Fruit fly (Drosophila melanogaster) whole organism, embryonic: ENCODE measurements around the gene Mtp.
A peak's percentile ranks its signal among the peaks of the same experiment; 100 is the strongest.

ENCODE experiments used
- CG10321 ChIP-seq: fragments of 200-800 bp; sonication (Bioruptor generic); IDR thresholded peaks from 2 replicates; pipeline ENCODE4 v1.3.6; 2022; ENCODE audit warnings: missing biosample characterization, missing genetic modification characterization
- CG10543 ChIP-seq: fragments of 200-800 bp; sonication (Bioruptor generic); optimal IDR thresholded peaks from 3 replicates; lab custom pipeline; 2017; ENCODE audit warnings: missing biosample characterization, mild to moderate bottlenecking, missing genetic modification characterization, moderate library complexity
- CG10654 ChIP-seq: fragments of 200-800 bp; sonication (Bioruptor generic); optimal IDR thresholded peaks from 2 replicates; lab custom pipeline; 2016; ENCODE audit warnings: missing biosample characterization, missing genetic modification characterization
- CG11695 ChIP-seq: fragments of 200-800 bp; sonication (Bioruptor generic); IDR thresholded peaks from 3 replicates; pipeline ENCODE4 v1.3.6; 2022; ENCODE audit warnings: missing biosample characterization, missing genetic modification characterization
- CG11696 ChIP-seq: fragments of 200-800 bp; sonication (Bioruptor generic); IDR thresholded peaks from 2 replicates; pipeline ENCODE4 v1.3.6; 2022; ENCODE audit warnings: missing biosample characterization, missing genetic modification characterization
- CG12299 ChIP-seq: fragments of 200-800 bp; sonication (Bioruptor generic); optimal IDR thresholded peaks from 2 replicates; lab custom pipeline; 2018; ENCODE audit warnings: missing biosample characterization, mild to moderate bottlenecking, missing genetic modification characterization
- CG12769 ChIP-seq: fragments of 200-800 bp; sonication (Bioruptor generic); optimal IDR thresholded peaks from 2 replicates; lab custom pipeline; 2019; ENCODE audit warnings: missing biosample characterization, mild to moderate bottlenecking, missing genetic modification characterization, moderate library complexity
- CG13296 ChIP-seq: fragments of 200-800 bp; sonication (Bioruptor generic); optimal IDR thresholded peaks from 3 replicates; lab custom pipeline; 2018; ENCODE audit warnings: missing biosample characterization, mild to moderate bottlenecking, missing genetic modification characterization
- CG15269 ChIP-seq: fragments of 200-800 bp; sonication (Bioruptor generic); optimal IDR thresholded peaks from 2 replicates; lab custom pipeline; 2018; ENCODE audit warnings: missing biosample characterization, mild to moderate bottlenecking, missing genetic modification characterization, moderate library complexity
- CG15601 ChIP-seq: fragments of 200-800 bp; sonication (Bioruptor generic); optimal IDR thresholded peaks from 3 replicates; lab custom pipeline; 2019; ENCODE audit warnings: missing biosample characterization, mild to moderate bottlenecking, missing genetic modification characterization, moderate library complexity
- CG2678 ChIP-seq: fragments of 200-800 bp; sonication (Bioruptor generic); optimal IDR thresholded peaks from 3 replicates; lab custom pipeline; 2019; ENCODE audit warnings: missing biosample characterization, mild to moderate bottlenecking, missing genetic modification characterization, moderate library complexity
- CG2889 ChIP-seq: fragments of 200-800 bp; sonication (Bioruptor generic); IDR thresholded peaks from 3 replicates; pipeline ENCODE4 v1.3.6; 2022; ENCODE audit warnings: missing biosample characterization, missing genetic modification characterization
- CG3281 ChIP-seq: fragments of 200-800 bp; sonication (Bioruptor generic); optimal IDR thresholded peaks from 3 replicates; lab custom pipeline; 2017; ENCODE audit warnings: missing biosample characterization, mild to moderate bottlenecking, missing genetic modification characterization
- CG42726 ChIP-seq: fragments of 200-800 bp; sonication (Bioruptor generic); IDR thresholded peaks from 2 replicates; pipeline ENCODE4 v1.3.6; 2022; ENCODE audit warnings: missing biosample characterization, missing genetic modification characterization; ENCODE audit not compliant: partially characterized antibody
- CG4854 ChIP-seq: fragments of 200-800 bp; sonication (Bioruptor generic); optimal IDR thresholded peaks from 2 replicates; lab custom pipeline; 2016; ENCODE audit warnings: missing biosample characterization, missing genetic modification characterization, inconsistent platforms
- CG6791 ChIP-seq: fragments of 200-800 bp; sonication (Bioruptor generic); IDR thresholded peaks from 3 replicates; pipeline ENCODE4 v1.3.6; 2022; ENCODE audit warnings: missing biosample characterization, missing genetic modification characterization; ENCODE audit not compliant: partially characterized antibody
- CG6813 ChIP-seq: fragments of 200-800 bp; sonication (Bioruptor generic); optimal IDR thresholded peaks from 2 replicates; lab custom pipeline; 2017; ENCODE audit warnings: missing biosample characterization, missing genetic modification characterization, mild to moderate bottlenecking, moderate library complexity, missing genetic modification reagents
- CG7271 ChIP-seq: fragments of 200-800 bp; sonication (Bioruptor generic); optimal IDR thresholded peaks from 2 replicates; lab custom pipeline; 2018; ENCODE audit warnings: missing biosample characterization, mild to moderate bottlenecking, missing genetic modification characterization, moderate library complexity
- CG8290 ChIP-seq, 3 experiments: fragments of 200-800 bp; sonication (Bioruptor generic); optimal IDR thresholded peaks; 2 replicates each; lab custom pipeline; 2016 to 2019; ENCODE audit warnings: missing biosample characterization in 3 of 3, missing genetic modification characterization in 3 of 3, mild to moderate bottlenecking in 2 of 3, moderate library complexity in 1 of 3
- Deaf1 ChIP-seq: fragments of 200-800 bp; optimal IDR thresholded peaks from 3 replicates; lab custom pipeline; 2019; ENCODE audit warnings: missing biosample characterization, mild to moderate bottlenecking, missing genetic modification characterization, moderate library complexity
- Dfd ChIP-seq, 2 experiments: fragments of >200 bp; optimal IDR thresholded peaks; 2 replicates each; lab custom pipeline; 2017; ENCODE audit warnings: missing biosample characterization in 2 of 2, missing genetic modification characterization in 2 of 2
- Dp ChIP-seq: fragments of 200-800 bp; sonication (Bioruptor generic); optimal IDR thresholded peaks from 2 replicates; lab custom pipeline; 2018; ENCODE audit warnings: missing biosample characterization, mild to moderate bottlenecking, missing genetic modification characterization, moderate library complexity
- Drgx ChIP-seq: fragments of 200-800 bp; sonication (Bioruptor generic); IDR thresholded peaks from 2 replicates; pipeline ENCODE4 v1.3.6; 2022; ENCODE audit warnings: missing biosample characterization, missing genetic modification characterization
- E2f1 ChIP-seq: fragments of 200-800 bp; sonication (Bioruptor generic); IDR thresholded peaks from 2 replicates; pipeline ENCODE4 v1.3.6; 2022; ENCODE audit warnings: missing biosample characterization, missing genetic modification characterization
- ERR ChIP-seq: fragments of 200-800 bp; sonication (Bioruptor generic); optimal IDR thresholded peaks from 2 replicates; lab custom pipeline; 2016; ENCODE audit warnings: missing biosample characterization, missing genetic modification characterization
- Ets65A ChIP-seq: fragments of 200-800 bp; sonication (Bioruptor generic); peaks from one replicate; lab custom pipeline; 2016; ENCODE audit warnings: missing biosample characterization, missing genetic modification characterization
- Fer1 ChIP-seq: fragments of 200-800 bp; sonication (Bioruptor generic); optimal IDR thresholded peaks from 2 replicates; lab custom pipeline; 2017; ENCODE audit warnings: missing biosample characterization, mild to moderate bottlenecking, missing genetic modification characterization
- GATAe ChIP-seq: fragments of 200-800 bp; sonication (Bioruptor generic); conservative IDR thresholded peaks from 2 replicates; pipeline ENCODE4 v1.3.6; 2022; ENCODE audit warnings: missing biosample characterization, missing genetic modification characterization
- Hr39 ChIP-seq: fragments of >200 bp; optimal IDR thresholded peaks from 2 replicates; lab custom pipeline; 2017
- Med ChIP-seq: fragments of 200-800 bp; sonication (Bioruptor generic); peaks from one replicate; lab custom pipeline; 2016; ENCODE audit warnings: missing biosample characterization, missing genetic modification characterization, mild to moderate bottlenecking, inconsistent platforms, moderate library complexity
- Nf-YA ChIP-seq: fragments of 200-800 bp; sonication (Bioruptor generic); IDR thresholded peaks from 2 replicates; pipeline ENCODE4 v1.3.6; 2022; ENCODE audit warnings: missing biosample characterization, missing genetic modification characterization
- Scr ChIP-seq: fragments of 200-800 bp; sonication (Bioruptor generic); IDR thresholded peaks from 2 replicates; pipeline ENCODE4 v1.3.6; 2022; ENCODE audit warnings: missing biosample characterization, missing genetic modification characterization; ENCODE audit not compliant: partially characterized antibody
- Six4 ChIP-seq: fragments of 200-800 bp; sonication (Bioruptor generic); optimal IDR thresholded peaks from 2 replicates; lab custom pipeline; 2016; ENCODE audit warnings: missing biosample characterization, missing genetic modification characterization
- abd-A ChIP-seq: fragments of 200-800 bp; sonication (Bioruptor generic); optimal IDR thresholded peaks from 3 replicates; lab custom pipeline; 2019; ENCODE audit warnings: missing biosample characterization, mild to moderate bottlenecking, missing genetic modification characterization, moderate library complexity
- ara ChIP-seq: fragments of 200-800 bp; sonication (Bioruptor generic); IDR thresholded peaks from 2 replicates; pipeline ENCODE4 v1.3.6; 2022; ENCODE audit warnings: missing biosample characterization, missing genetic modification characterization
- az2 ChIP-seq: fragments of 200-800 bp; sonication (Bioruptor generic); optimal IDR thresholded peaks from 3 replicates; lab custom pipeline; 2016; ENCODE audit warnings: missing biosample characterization, missing genetic modification characterization
- cato ChIP-seq: fragments of 200-800 bp; sonication (Bioruptor generic); optimal IDR thresholded peaks from 2 replicates; lab custom pipeline; 2016; ENCODE audit warnings: missing biosample characterization, missing genetic modification characterization, borderline replicate concordance
- chinmo ChIP-seq: fragments of 200-800 bp; sonication (Bioruptor generic); IDR thresholded peaks from 4 replicates; pipeline ENCODE4 v1.3.6; 2022; ENCODE audit warnings: missing biosample characterization, missing genetic modification characterization; ENCODE audit not compliant: partially characterized antibody
- emc ChIP-seq: fragments of 200-800 bp; sonication (Bioruptor generic); optimal IDR thresholded peaks from 2 replicates; lab custom pipeline; 2016; ENCODE audit warnings: missing biosample characterization, missing genetic modification characterization
- ems ChIP-seq: fragments of 200-800 bp; sonication (Bioruptor generic); optimal IDR thresholded peaks from 3 replicates; lab custom pipeline; 2016; ENCODE audit warnings: missing biosample characterization, missing genetic modification characterization
- fd96Cb ChIP-seq: fragments of 200-800 bp; sonication (Bioruptor generic); optimal IDR thresholded peaks from 2 replicates; lab custom pipeline; 2018; ENCODE audit warnings: missing biosample characterization, mild to moderate bottlenecking, missing genetic modification characterization, moderate library complexity
- hbn ChIP-seq: fragments of 200-800 bp; sonication (Bioruptor generic); IDR thresholded peaks from 2 replicates; pipeline ENCODE4 v1.3.6; 2022; ENCODE audit warnings: missing biosample characterization, missing genetic modification characterization; ENCODE audit not compliant: partially characterized antibody
- lab ChIP-seq: fragments of 200-800 bp; sonication (Bioruptor generic); optimal IDR thresholded peaks from 3 replicates; lab custom pipeline; 2017; ENCODE audit warnings: missing biosample characterization, missing genetic modification characterization, mild to moderate bottlenecking, moderate library complexity, missing genetic modification reagents
- lmd ChIP-seq: fragments of 200-800 bp; sonication (Bioruptor generic); IDR thresholded peaks from 2 replicates; pipeline ENCODE4 v1.3.6; 2022; ENCODE audit warnings: missing biosample characterization, missing genetic modification characterization
- oc ChIP-seq: fragments of 200-800 bp; sonication (Bioruptor generic); optimal IDR thresholded peaks from 2 replicates; lab custom pipeline; 2018; ENCODE audit warnings: missing biosample characterization, mild to moderate bottlenecking, missing genetic modification characterization, moderate library complexity
- otp ChIP-seq: fragments of 200-800 bp; sonication (Bioruptor generic); IDR thresholded peaks from 3 replicates; pipeline ENCODE4, ENCODE4 v1.3.6; 2022; ENCODE audit warnings: missing biosample characterization, missing genetic modification characterization
- sd ChIP-seq: fragments of 200-800 bp; sonication (Bioruptor generic); optimal IDR thresholded peaks from 3 replicates; lab custom pipeline; 2018; ENCODE audit warnings: missing biosample characterization, mild to moderate bottlenecking, missing genetic modification characterization, moderate library complexity
- slbo ChIP-seq: fragments of 200-800 bp; sonication (Bioruptor generic); IDR thresholded peaks from 2 replicates; pipeline ENCODE4 v1.3.6; 2022; ENCODE audit warnings: missing biosample characterization, missing genetic modification characterization
- sug ChIP-seq: fragments of 200-800 bp; optimal IDR thresholded peaks from 2 replicates; lab custom pipeline; 2019; ENCODE audit warnings: missing biosample characterization, mild to moderate bottlenecking, missing genetic modification characterization, moderate library complexity

Mtp gene

DNA sequence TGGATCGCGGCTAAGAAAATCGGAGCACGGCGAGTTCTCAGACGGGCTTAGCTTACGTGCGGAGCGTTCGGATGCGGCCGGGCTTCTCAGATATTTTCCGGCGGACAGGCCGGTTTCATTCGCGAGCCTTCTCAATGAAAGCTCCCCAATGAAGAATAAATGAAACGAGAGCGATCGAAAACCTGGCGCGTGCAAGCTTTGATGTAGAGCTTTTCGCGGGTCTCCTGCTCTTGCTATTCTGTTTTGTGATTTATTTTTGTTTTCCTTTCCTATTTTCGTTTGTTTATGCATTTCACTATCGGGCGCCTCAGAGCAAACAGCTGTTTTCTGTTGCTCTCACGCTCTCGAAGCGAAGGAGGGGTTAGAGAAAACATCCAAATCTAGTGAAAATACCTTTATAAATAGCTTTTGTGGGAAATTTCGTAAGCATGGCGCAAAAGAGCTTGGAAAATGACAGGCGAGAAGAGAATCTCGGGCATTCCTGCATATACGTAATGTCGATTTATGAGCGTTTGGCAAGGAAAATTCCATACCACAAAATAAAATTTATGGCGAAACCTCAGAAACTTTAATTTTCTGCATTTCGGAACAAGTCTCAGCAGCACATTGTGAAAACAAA, 36.7 kb downstream of the Mtp start (continued):
- TF ChIP-seq CG8290 (GFP tag; optimal IDR thresholded peaks at IDR 0.05; lab: Kevin White, UChicago) (no peak), CG8290 (tag; optimal IDR thresholded peaks at IDR 0.05; lab: Kevin White, UChicago) (peak in 1 of 2 experiments; percentile 4), Med (GFP tag; lab: Kevin White, UChicago) (peak; percentile 30), hbn (no peak), CG11695 (GFP tag; lab: Robert Waterston, UW) (no peak), Dp (no peak), Nf-YA (GFP tag; lab: Robert Waterston, UW) (no peak), sug (tag; lab: Kevin White, UChicago) (peak; percentile 53), CG11696 (GFP tag; lab: Robert Waterston, UW) (0 out of 2 replicates have a peak, but pooled peaks have one; percentile 6), ERR (GFP tag; lab: Kevin White, UChicago) (peak; percentile 18), CG10543 (peak; percentile 30), CG15601 (tag; lab: Kevin White, UChicago) (no peak), CG4854 (GFP tag; lab: Kevin White, UChicago) (no peak), Dfd (GFP tag; optimal IDR thresholded peaks at IDR 0.05; lab: Kevin White, UChicago) (no peak), CG10654 (GFP tag; lab: Kevin White, UChicago) (no peak), CG12769 (tag; lab: Kevin White, UChicago) (peak; percentile 78), CG6791 (GFP tag; lab: Robert Waterston, UW) (no peak), ara (GFP tag; lab: Robert Waterston, UW) (no peak), Deaf1 (tag; lab: Kevin White, UChicago) (peak; percentile 14), sd (tag; lab: Kevin White, UChicago) (peak; percentile 92), CG6813 (GFP tag; lab: Kevin White, UChicago) (peak; percentile 0), CG2889 (GFP tag; lab: Robert Waterston, UW) (no peak), CG7271 (tag; lab: Kevin White, UChicago) (no peak), CG12299 (tag; lab: Kevin White, UChicago) (no peak), CG42726 (GFP tag; lab: Robert Waterston, UW) (0 out of 2 replicates have a peak, but pooled peaks have one; percentile 6), CG10321 (GFP tag; lab: Robert Waterston, UW) (no peak), az2 (GFP tag; lab: Kevin White, UChicago) (no peak), abd-A (tag; lab: Kevin White, UChicago) (peak; percentile 44), Drgx (GFP tag; lab: Robert Waterston, UW) (no peak), Scr (no peak), Six4 (no peak), E2f1 (GFP tag; lab: Robert Waterston, UW) (no peak)

dm6 chr2L:20883624-20884220, 39.0 kb downstream of the Mtp start:
- no peak for TF ChIP-seq CG3281 (GFP tag; lab: Kevin White, UChicago)
- TF ChIP-seq slbo (GFP tag; lab: Robert Waterston, UW), result no peak
- no peak for TF ChIP-seq ems (GFP tag; lab: Kevin White, UChicago)
- TF ChIP-seq GATAe (GFP tag; lab: Robert Waterston, UW), result peak; percentile 68
- no peak for TF ChIP-seq emc
- TF ChIP-seq CG2678 (tag; lab: Kevin White, UChicago), result peak; percentile 21
- TF ChIP-seq Fer1 (GFP tag; lab: Kevin White, UChicago), result peak; percentile 17
- peak; percentile 0 for TF ChIP-seq CG15269
- no peak for TF ChIP-seq fd96Cb
- peak; percentile 21 for TF ChIP-seq CG13296 (GFP tag; lab: Kevin White, UChicago)
- TF ChIP-seq chinmo (GFP tag; lab: Robert Waterston, UW), result peak; percentile 85; the same call in 3 of the 4 replicates
- no peak for TF ChIP-seq Hr39 (lab: Kevin White, UChicago)
- no peak for TF ChIP-seq otp
- peak; percentile 41 for TF ChIP-seq Ets65A (GFP tag; lab: Kevin White, UChicago)
- TF ChIP-seq cato, result no peak
- TF ChIP-seq Med (GFP tag; lab: Kevin White, UChicago), result peak; percentile 72
- peak; percentile 92 for TF ChIP-seq lab
- TF ChIP-seq lmd (GFP tag; lab: Robert Waterston, UW), result 0 out of 2 replicates have a peak, but pooled peaks have one; percentile 14
- TF ChIP-seq oc (tag; lab: Kevin White, UChicago), result no peak
